Worm (Caenorhabditis elegans): ENCODE measurements around the gene H10E21.4.

The H10E21.4 gene

DNA sequence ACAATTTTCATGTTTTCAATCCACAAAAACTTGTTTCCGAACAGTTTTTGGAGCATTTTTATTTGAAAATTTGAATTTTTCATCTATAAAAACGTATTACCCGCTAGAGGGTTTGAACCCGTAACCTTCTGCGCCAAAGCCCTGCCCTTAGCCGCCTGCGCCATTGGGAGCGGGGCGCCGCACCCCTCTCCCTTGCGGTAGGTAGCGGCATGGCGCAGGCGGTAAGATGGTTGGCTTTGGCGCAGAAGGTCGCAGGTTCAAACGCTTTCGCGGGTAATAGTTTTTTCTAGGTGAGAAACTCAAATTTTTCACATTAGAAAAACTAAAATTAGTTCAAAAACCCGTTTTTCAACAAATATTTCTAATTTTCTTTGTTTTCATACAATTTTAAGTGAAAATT lies 32.1 kb upstream of the H10E21.4 start:
- TF ChIP-seq med-1 (GFP tag; optimal IDR thresholded peaks at IDR 0.05; ENCODE audit: insufficient read depth) (no peak), tab-1 (GFP tag; IDR thresholded peaks at IDR 0.05) (no peak), klf-2 (GFP tag; conservative IDR thresholded peaks at IDR 0.05) (no peak), ztf-23 (GFP tag; IDR thresholded peaks at IDR 0.05) (no peak), cog-1 (tag; optimal IDR thresholded peaks at IDR 0.05) (no peak), ztf-29 (GFP tag; IDR thresholded peaks at IDR 0.05) (no peak), T22C8.4 (GFP tag; IDR thresholded peaks at IDR 0.05) (no peak), ref-1 (GFP tag; conservative IDR thresholded peaks at IDR 0.05) (no peak), flt-1 (GFP tag; IDR thresholded peaks at IDR 0.05) (no peak)

ce11 chrIII:50418-50817 lies 30.9 kb upstream of the H10E21.4 start:
- no peak for TF ChIP-seq ztf-23 (GFP tag; IDR thresholded peaks at IDR 0.05)
- TF ChIP-seq flt-1 (GFP tag; IDR thresholded peaks at IDR 0.05) = no peak
- TF ChIP-seq tab-1 (GFP tag; IDR thresholded peaks at IDR 0.05) = no peak
- TF ChIP-seq cog-1 (tag; optimal IDR thresholded peaks at IDR 0.05) = no peak
- TF ChIP-seq klf-2 (GFP tag; conservative IDR thresholded peaks at IDR 0.05) = no peak
- no peak for TF ChIP-seq med-1 (GFP tag; optimal IDR thresholded peaks at IDR 0.05; ENCODE audit: insufficient read depth)
- no peak for TF ChIP-seq ref-1 (GFP tag; conservative IDR thresholded peaks at IDR 0.05)
- TF ChIP-seq T22C8.4 (GFP tag; IDR thresholded peaks at IDR 0.05) = no peak
- no peak for TF ChIP-seq ztf-29 (GFP tag; IDR thresholded peaks at IDR 0.05)

DNA sequence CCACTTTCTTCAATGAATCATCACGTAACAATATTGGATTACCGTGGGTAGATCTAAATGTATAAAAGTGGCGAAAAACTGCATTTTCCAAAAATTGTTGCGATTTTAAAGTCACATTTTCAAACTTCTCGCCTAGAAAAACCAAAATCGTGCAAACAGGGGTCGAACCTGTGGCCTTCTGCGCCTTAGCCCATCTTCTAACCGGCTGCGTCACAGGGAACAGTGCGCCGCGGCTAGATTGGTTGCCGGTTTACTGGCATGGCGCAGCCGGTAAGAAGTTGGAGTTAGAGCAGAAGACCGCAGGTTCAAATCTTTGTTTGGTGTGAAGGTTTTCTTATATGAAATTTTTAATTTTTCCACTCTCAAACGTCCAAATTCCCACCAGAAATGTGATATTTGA lies 29.6 kb upstream of the H10E21.4 start:
- TF ChIP-seq med-1 (GFP tag; optimal IDR thresholded peaks at IDR 0.05; ENCODE audit: insufficient read depth) = no peak
- TF ChIP-seq klf-2 (GFP tag; conservative IDR thresholded peaks at IDR 0.05) = 0 out of 2 replicates have a peak, but pooled peaks have one; percentile 39

- TF ChIP-seq flt-1 (GFP tag; IDR thresholded peaks at IDR 0.05) (0 out of 2 replicates have a peak, but pooled peaks have one; percentile 9), klf-2 (GFP tag; conservative IDR thresholded peaks at IDR 0.05) (no peak), cog-1 (tag; optimal IDR thresholded peaks at IDR 0.05) (no peak)
Observed at ce11 chrIII:48329-48728, 28.9 kb upstream of the H10E21.4 start.

ce11 chrIII:42725-43124 lies 23.2 kb upstream of the H10E21.4 start:
- TF ChIP-seq T22C8.4 (GFP tag; IDR thresholded peaks at IDR 0.05) (no peak), ztf-29 (GFP tag; IDR thresholded peaks at IDR 0.05) (no peak), cog-1 (tag; optimal IDR thresholded peaks at IDR 0.05) (no peak), med-1 (GFP tag; optimal IDR thresholded peaks at IDR 0.05; ENCODE audit: insufficient read depth) (no peak), tab-1 (GFP tag; IDR thresholded peaks at IDR 0.05) (no peak), klf-2 (GFP tag; conservative IDR thresholded peaks at IDR 0.05) (no peak), ref-1 (GFP tag; conservative IDR thresholded peaks at IDR 0.05) (no peak), ztf-23 (GFP tag; IDR thresholded peaks at IDR 0.05) (no peak), flt-1 (GFP tag; IDR thresholded peaks at IDR 0.05) (no peak)

ce11 chrIII:41484-41883 lies 22.0 kb upstream of the H10E21.4 start:
- TF ChIP-seq ztf-29 (GFP tag; IDR thresholded peaks at IDR 0.05) = no peak
- TF ChIP-seq flt-1 (GFP tag; IDR thresholded peaks at IDR 0.05) = no peak
- no peak for TF ChIP-seq klf-2 (GFP tag; conservative IDR thresholded peaks at IDR 0.05)
- no peak for TF ChIP-seq T22C8.4 (GFP tag; IDR thresholded peaks at IDR 0.05)
- no peak for TF ChIP-seq med-1 (GFP tag; optimal IDR thresholded peaks at IDR 0.05; ENCODE audit: insufficient read depth)
- TF ChIP-seq cog-1 (tag; optimal IDR thresholded peaks at IDR 0.05) = no peak
- TF ChIP-seq ztf-23 (GFP tag; IDR thresholded peaks at IDR 0.05) = no peak
- no peak for TF ChIP-seq ref-1 (GFP tag; conservative IDR thresholded peaks at IDR 0.05)

ce11 chrIII:40580-41113 lies 21.2 kb upstream of the H10E21.4 start, which contains the start of gene col-88:
col-88 (plus strand) TSS chrIII:41063.
- TF ChIP-seq ztf-29 (GFP tag; IDR thresholded peaks at IDR 0.05) = no peak

- TF ChIP-seq flt-1 (GFP tag; IDR thresholded peaks at IDR 0.05) = no peak
- TF ChIP-seq cog-1 (tag; optimal IDR thresholded peaks at IDR 0.05) = no peak
Observed at ce11 chrIII:39516-39915, 20.0 kb upstream of the H10E21.4 start.

ce11 chrIII:38117-38516 lies 18.6 kb upstream of the H10E21.4 start, which contains the start of gene clp-10:
clp-10 (minus strand) TSS chrIII:38217.
- TF ChIP-seq tab-1 (GFP tag; IDR thresholded peaks at IDR 0.05) = no peak
- TF ChIP-seq flt-1 (GFP tag; IDR thresholded peaks at IDR 0.05) = no peak
- TF ChIP-seq T22C8.4 (GFP tag; IDR thresholded peaks at IDR 0.05) = no peak
- no peak for TF ChIP-seq ztf-23 (GFP tag; IDR thresholded peaks at IDR 0.05)
- TF ChIP-seq klf-2 (GFP tag; conservative IDR thresholded peaks at IDR 0.05) = no peak
- no peak for TF ChIP-seq cog-1 (tag; optimal IDR thresholded peaks at IDR 0.05)
- no peak for TF ChIP-seq ztf-29 (GFP tag; IDR thresholded peaks at IDR 0.05)
- no peak for TF ChIP-seq ref-1 (GFP tag; conservative IDR thresholded peaks at IDR 0.05)
- TF ChIP-seq med-1 (GFP tag; optimal IDR thresholded peaks at IDR 0.05; ENCODE audit: insufficient read depth) = no peak

DNA sequence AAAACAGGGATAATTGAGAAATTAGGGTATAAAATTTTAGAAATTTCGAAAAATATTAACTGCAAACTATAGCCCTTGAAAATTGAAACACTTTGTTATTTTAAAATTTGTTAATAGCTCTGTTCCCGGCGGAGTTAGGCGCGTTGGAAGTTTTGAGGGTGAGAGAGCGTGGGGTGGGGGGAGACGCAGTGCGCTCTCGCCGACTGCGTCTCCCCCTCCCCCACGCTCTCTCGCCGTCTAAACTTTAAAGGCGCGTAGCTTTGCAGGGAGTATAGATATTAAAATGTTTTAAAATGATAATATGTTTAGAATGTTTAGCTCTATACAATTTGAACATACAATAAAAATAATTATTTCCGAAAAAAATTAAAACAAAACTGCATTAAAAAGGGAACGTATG lies 13.8 kb upstream of the H10E21.4 start:
- TF ChIP-seq klf-2 (GFP tag; conservative IDR thresholded peaks at IDR 0.05) = no peak
- TF ChIP-seq tab-1 (GFP tag; IDR thresholded peaks at IDR 0.05) = no peak
- TF ChIP-seq T22C8.4 (GFP tag; IDR thresholded peaks at IDR 0.05) = no peak
- no peak for TF ChIP-seq med-1 (GFP tag; optimal IDR thresholded peaks at IDR 0.05; ENCODE audit: insufficient read depth)
- TF ChIP-seq ref-1 (GFP tag; conservative IDR thresholded peaks at IDR 0.05) = no peak
- no peak for TF ChIP-seq ztf-23 (GFP tag; IDR thresholded peaks at IDR 0.05)
- no peak for TF ChIP-seq ztf-29 (GFP tag; IDR thresholded peaks at IDR 0.05)
- no peak for TF ChIP-seq flt-1 (GFP tag; IDR thresholded peaks at IDR 0.05)
- no peak for TF ChIP-seq cog-1 (tag; optimal IDR thresholded peaks at IDR 0.05)

DNA sequence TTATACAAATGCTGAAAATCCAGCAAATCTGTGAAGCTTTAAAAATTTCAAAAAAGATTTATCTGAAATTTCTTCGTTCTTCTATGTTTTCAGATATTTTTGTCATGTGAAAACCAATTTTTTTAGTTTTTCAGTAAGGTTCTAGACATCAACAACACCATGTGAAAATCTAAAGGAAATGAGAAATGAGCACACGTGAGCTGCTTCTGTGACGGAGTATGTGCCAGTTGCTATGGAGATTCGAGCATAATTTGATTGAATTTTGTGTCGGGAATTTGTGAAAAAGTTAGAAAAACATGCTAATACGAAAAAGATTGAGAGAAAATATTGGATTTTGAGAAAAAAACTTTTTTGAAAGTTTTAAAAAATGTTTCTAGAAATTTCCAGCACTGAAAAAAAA lies 12.1 kb upstream of the H10E21.4 start:
- TF ChIP-seq tab-1 (GFP tag; IDR thresholded peaks at IDR 0.05) = no peak
- no peak for TF ChIP-seq ztf-29 (GFP tag; IDR thresholded peaks at IDR 0.05)
- TF ChIP-seq ref-1 (GFP tag; conservative IDR thresholded peaks at IDR 0.05) = no peak
- TF ChIP-seq cog-1 (tag; optimal IDR thresholded peaks at IDR 0.05) = no peak
- no peak for TF ChIP-seq T22C8.4 (GFP tag; IDR thresholded peaks at IDR 0.05)
- no peak for TF ChIP-seq flt-1 (GFP tag; IDR thresholded peaks at IDR 0.05)
- no peak for TF ChIP-seq klf-2 (GFP tag; conservative IDR thresholded peaks at IDR 0.05)
- no peak for TF ChIP-seq med-1 (GFP tag; optimal IDR thresholded peaks at IDR 0.05; ENCODE audit: insufficient read depth)
- TF ChIP-seq ztf-23 (GFP tag; IDR thresholded peaks at IDR 0.05) = no peak

Data from whole organism, midembryonic.